Worm (Caenorhabditis elegans) whole organism, L1 larva: ENCODE results near the gene ZC13.10.

Experiments
- C34B4.2 ChIP-seq: sonication (generic microtip); optimal IDR thresholded peaks from 2 replicates; lab custom pipeline; 2017; ENCODE audit warnings: mild to moderate bottlenecking, missing genetic modification characterization, missing compliant biosample characterization
- Y116A8C.19 ChIP-seq: sonication (generic microtip); optimal IDR thresholded peaks from 2 replicates; lab custom pipeline; 2016; ENCODE audit warnings: missing compliant biosample characterization, missing genetic modification characterization, borderline replicate concordance
- alr-1 ChIP-seq: fragments of 200-800 bp; sonication (Bioruptor generic); optimal IDR thresholded peaks from 2 replicates; lab custom pipeline; 2018; ENCODE audit warnings: borderline replicate concordance, mild to moderate bottlenecking, missing genetic modification characterization, missing compliant biosample characterization
- aly-2 ChIP-seq: fragments of 150-350 bp; optimal IDR thresholded peaks from 2 replicates; lab custom pipeline; 2014; ENCODE audit warnings: missing biosample characterization, missing genetic modification characterization
- ama-1 ChIP-seq: fragments of 150-350 bp; optimal IDR thresholded peaks from 2 replicates; lab custom pipeline; 2014
- blmp-1 ChIP-seq: fragments of 150-350 bp; optimal IDR thresholded peaks from 2 replicates; lab custom pipeline; 2014; ENCODE audit warnings: missing biosample characterization, missing genetic modification characterization
- ceh-88 ChIP-seq: fragments of 200-800 bp; sonication (Bioruptor generic); IDR thresholded peaks from 2 replicates; pipeline ENCODE4 v1.3.6; 2022; ENCODE audit warnings: missing genetic modification characterization, missing compliant biosample characterization
- dsc-1 ChIP-seq: sonication (generic microtip); optimal IDR thresholded peaks from 2 replicates; lab custom pipeline; 2016; ENCODE audit warnings: mild to moderate bottlenecking, missing genetic modification characterization, missing compliant biosample characterization
- egl-13 ChIP-seq: sonication (generic microtip); optimal IDR thresholded peaks from 2 replicates; lab custom pipeline; 2016; ENCODE audit warnings: missing genotype, missing genetic modification reagents, missing genetic modification characterization, missing compliant biosample characterization
- elt-2 ChIP-seq: sonication (generic microtip); optimal IDR thresholded peaks from 2 replicates; lab custom pipeline; 2016; ENCODE audit warnings: missing genetic modification characterization, mild to moderate bottlenecking, inconsistent platforms, missing compliant biosample characterization, missing genetic modification reagents
- elt-3 ChIP-seq, 6 experiments: fragments of 150-350 bp in 1 of 6; sonication (generic microtip); optimal IDR thresholded peaks; 2 replicates each; lab custom pipeline; 2017 to 2018; ENCODE audit warnings: missing biosample characterization in 6 of 6, missing genetic modification characterization in 6 of 6, inconsistent platforms in 1 of 6
- fkh-10 ChIP-seq: sonication (generic microtip); optimal IDR thresholded peaks from 2 replicates; lab custom pipeline; 2017; ENCODE audit warnings: missing biosample characterization, missing genetic modification reagents, missing genetic modification characterization
- fkh-4 ChIP-seq: sonication (generic microtip); optimal IDR thresholded peaks from 2 replicates; lab custom pipeline; 2016; ENCODE audit warnings: missing compliant biosample characterization, missing genetic modification characterization, borderline replicate concordance
- fos-1 ChIP-seq: fragments of 150-350 bp; optimal IDR thresholded peaks from 2 replicates; lab custom pipeline; 2014; ENCODE audit warnings: missing biosample characterization, missing genetic modification characterization
- hlh-17 ChIP-seq: fragments of 200-800 bp; sonication (Bioruptor generic); optimal IDR thresholded peaks from 2 replicates; lab custom pipeline; 2018; ENCODE audit warnings: missing genetic modification characterization, mild to moderate bottlenecking, missing compliant biosample characterization, moderate library complexity, borderline replicate concordance
- hpl-2 ChIP-seq: fragments of 150-350 bp; optimal IDR thresholded peaks from 2 replicates; lab custom pipeline; 2014; ENCODE audit warnings: missing biosample characterization, missing genetic modification reagents, missing genetic modification characterization
- irx-1 ChIP-seq: sonication (generic microtip); optimal IDR thresholded peaks from 2 replicates; lab custom pipeline; 2016; ENCODE audit warnings: missing genetic modification characterization, missing compliant biosample characterization
- lin-13 ChIP-seq: fragments of 150-350 bp; optimal IDR thresholded peaks from 2 replicates; lab custom pipeline; 2014; ENCODE audit warnings: missing biosample characterization, missing genetic modification reagents, missing genetic modification characterization
- lin-14 ChIP-seq: fragments of 200-800 bp; sonication (Bioruptor generic); optimal IDR thresholded peaks from 2 replicates; lab custom pipeline; 2018; ENCODE audit warnings: mild to moderate bottlenecking, missing genetic modification characterization, moderate library complexity, missing compliant biosample characterization
- lin-35 ChIP-seq, 2 experiments: fragments of 150-350 bp; optimal IDR thresholded peaks; 2 replicates each; lab custom pipeline; 2014; ENCODE audit warnings: missing biosample characterization in 2 of 2, missing genetic modification characterization in 2 of 2, missing genetic modification reagents in 2 of 2
- lin-39 ChIP-seq: fragments of 150-350 bp; optimal IDR thresholded peaks from 2 replicates; lab custom pipeline; 2014; ENCODE audit warnings: missing biosample characterization, missing genetic modification reagents, missing genetic modification characterization
- mef-2 ChIP-seq: fragments of 150-350 bp; optimal IDR thresholded peaks from 2 replicates; lab custom pipeline; 2014; ENCODE audit warnings: missing biosample characterization, missing genetic modification characterization
- nhr-11 ChIP-seq: fragments of 150-350 bp; optimal IDR thresholded peaks from 2 replicates; lab custom pipeline; 2014; ENCODE audit warnings: missing biosample characterization, missing genetic modification characterization
- nhr-20 ChIP-seq: sonication (generic microtip); optimal IDR thresholded peaks from 2 replicates; lab custom pipeline; 2016; ENCODE audit warnings: mild to moderate bottlenecking, missing genetic modification characterization, missing compliant biosample characterization
- nhr-47 ChIP-seq: sonication (generic microtip); optimal IDR thresholded peaks from 2 replicates; lab custom pipeline; 2016; ENCODE audit warnings: mild to moderate bottlenecking, missing genetic modification characterization, moderate library complexity, missing compliant biosample characterization
- nhr-76 ChIP-seq: sonication (generic microtip); optimal IDR thresholded peaks from 2 replicates; lab custom pipeline; 2017; ENCODE audit warnings: missing biosample characterization, missing genetic modification characterization
- nhr-90 ChIP-seq: sonication (generic microtip); optimal IDR thresholded peaks from 2 replicates; lab custom pipeline; 2016; ENCODE audit warnings: mild to moderate bottlenecking, missing genetic modification characterization, missing compliant biosample characterization; ENCODE audit not compliant: poor library complexity
- pqm-1 ChIP-seq: sonication (generic microtip); optimal IDR thresholded peaks from 3 replicates; lab custom pipeline; 2017; ENCODE audit warnings: missing biosample characterization, missing genetic modification characterization
- snpc-4 ChIP-seq: fragments of 150-350 bp; optimal IDR thresholded peaks from 2 replicates; lab custom pipeline; 2014; ENCODE audit warnings: missing biosample characterization, missing genetic modification characterization
- snu-23 ChIP-seq: sonication (generic microtip); optimal IDR thresholded peaks from 2 replicates; lab custom pipeline; 2016; ENCODE audit warnings: missing genetic modification characterization, missing compliant biosample characterization
- sptf-1 ChIP-seq: fragments of 150-350 bp; optimal IDR thresholded peaks from 2 replicates; lab custom pipeline; 2014; ENCODE audit warnings: missing biosample characterization, missing genetic modification characterization
- sup-37 ChIP-seq: fragments of 200-800 bp; sonication (Bioruptor generic); optimal IDR thresholded peaks from 2 replicates; lab custom pipeline; 2018; ENCODE audit warnings: mild to moderate bottlenecking, missing genetic modification characterization, missing compliant biosample characterization
- unc-130 ChIP-seq: fragments of 150-350 bp; optimal IDR thresholded peaks from 2 replicates; lab custom pipeline; 2017; ENCODE audit warnings: missing biosample characterization, missing genetic modification characterization, inconsistent platforms
- unc-62 ChIP-seq: fragments of 150-350 bp; optimal IDR thresholded peaks from 2 replicates; lab custom pipeline; 2014; ENCODE audit warnings: missing biosample characterization, missing genetic modification reagents, missing genetic modification characterization
- unc-86 ChIP-seq: sonication (generic microtip); optimal IDR thresholded peaks from 2 replicates; lab custom pipeline; 2016; ENCODE audit warnings: missing genetic modification characterization, missing compliant biosample characterization
- unc-98 ChIP-seq: fragments of 200-800 bp; sonication (Bioruptor generic); IDR thresholded peaks from 2 replicates; pipeline ENCODE4 v1.3.6; 2022; ENCODE audit warnings: missing genetic modification characterization, missing compliant biosample characterization
- xbp-1 ChIP-seq: sonication (generic microtip); optimal IDR thresholded peaks from 2 replicates; lab custom pipeline; 2016; ENCODE audit warnings: missing genetic modification characterization, missing compliant biosample characterization
- ztf-4 ChIP-seq: fragments of 150-350 bp; optimal IDR thresholded peaks from 2 replicates; lab custom pipeline; 2014; ENCODE audit warnings: missing biosample characterization, missing genetic modification characterization

Gene ZC13.10

DNA sequence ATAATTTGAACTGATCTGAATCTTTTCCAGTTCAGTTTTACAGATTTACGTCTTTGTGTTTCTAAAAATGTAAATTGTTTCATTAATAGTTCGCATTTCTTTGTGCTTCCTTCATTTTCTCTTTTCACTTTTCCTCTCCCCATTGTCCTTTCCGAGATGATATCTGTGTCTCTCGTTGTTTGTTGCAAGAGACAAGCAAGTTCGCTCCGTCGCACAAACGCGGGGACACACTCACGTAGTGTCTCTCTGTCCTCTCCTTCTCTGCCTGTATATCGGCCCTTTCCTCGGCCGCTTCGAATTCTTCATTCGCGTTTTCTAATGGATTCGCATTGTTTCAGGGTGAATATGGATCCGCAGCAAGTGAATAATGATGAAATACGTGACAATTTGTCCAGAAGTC is 25.5 kb downstream of the ZC13.10 start, which contains the start of gene ZC13.1 (continued):
- TF ChIP-seq fkh-10 (peak; percentile 28), elt-3 (tag; optimal IDR thresholded peaks at IDR 0.05; lab: Kevin White, UChicago) (peak in 3 of 6 experiments; percentile 10 to 45 (median 38)), irx-1 (tag; lab: Kevin White, UChicago) (no peak), Y116A8C.19 (tag; lab: Kevin White, UChicago) (no peak), lin-39 (tag; lab: Kevin White, UChicago) (no peak), lin-13 (GFP tag; lab: Kevin White, UChicago) (no peak), blmp-1 (peak; percentile 97), nhr-47 (peak; percentile 64), unc-98 (no peak), egl-13 (tag; lab: Kevin White, UChicago) (no peak), sptf-1 (tag; lab: Kevin White, UChicago) (no peak), nhr-11 (tag; lab: Kevin White, UChicago) (no peak), unc-62 (GFP tag; lab: Kevin White, UChicago) (no peak), hpl-2 (GFP tag; lab: Kevin White, UChicago) (no peak), nhr-76 (tag; lab: Kevin White, UChicago) (no peak), fkh-4 (tag; lab: Kevin White, UChicago) (no peak), hlh-17 (GFP tag; lab: Kevin White, UChicago) (no peak), alr-1 (tag; lab: Kevin White, UChicago) (no peak), mef-2 (tag; lab: Kevin White, UChicago) (peak; percentile 3), unc-130 (peak; percentile 40), snu-23 (GFP tag; lab: Kevin White, UChicago) (peak; percentile 77), lin-14 (peak; percentile 86), elt-2 (no peak), fos-1 (tag; lab: Kevin White, UChicago) (peak; percentile 24), snpc-4 (tag; lab: Kevin White, UChicago) (no peak), ceh-88 (GFP tag; lab: Robert Waterston, UW) (no peak), ama-1 (no peak), xbp-1 (peak; percentile 33), unc-86 (tag; lab: Kevin White, UChicago) (peak; percentile 12), C34B4.2 (tag; lab: Kevin White, UChicago) (no peak), nhr-20 (peak; percentile 62)
- TF ChIP-seq, all 84 proteins: peak for 32

DNA sequence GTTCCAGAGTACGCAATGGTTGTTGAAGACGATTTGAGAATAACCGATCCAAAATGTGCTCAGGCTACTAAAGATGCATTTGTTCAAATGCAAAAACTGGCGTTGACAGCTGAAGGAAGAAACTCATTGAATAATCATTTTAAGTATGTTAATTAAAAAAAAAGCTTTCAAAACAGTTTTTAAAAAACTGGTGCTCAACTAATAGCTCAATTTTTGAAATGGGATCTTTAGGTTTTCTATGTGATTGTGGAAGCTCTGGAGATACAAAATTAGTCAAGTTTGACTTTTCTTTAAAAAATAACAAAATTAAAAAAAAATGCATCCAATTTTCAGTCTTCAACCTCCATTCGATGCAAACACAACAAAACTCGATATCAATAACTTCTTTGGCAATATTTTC is 28.8 kb downstream of the ZC13.10 start:
- TF ChIP-seq pqm-1 (tag; lab: Kevin White, UChicago) (no peak), lin-35 (GFP tag; optimal IDR thresholded peaks at IDR 0.05; lab: Kevin White, UChicago) (no peak), nhr-90 (tag; lab: Kevin White, UChicago) (no peak), ztf-4 (tag; lab: Kevin White, UChicago) (no peak), lin-14 (no peak), unc-98 (no peak), sup-37 (no peak), C34B4.2 (tag; lab: Kevin White, UChicago) (no peak), dsc-1 (tag; lab: Kevin White, UChicago) (no peak)

DNA sequence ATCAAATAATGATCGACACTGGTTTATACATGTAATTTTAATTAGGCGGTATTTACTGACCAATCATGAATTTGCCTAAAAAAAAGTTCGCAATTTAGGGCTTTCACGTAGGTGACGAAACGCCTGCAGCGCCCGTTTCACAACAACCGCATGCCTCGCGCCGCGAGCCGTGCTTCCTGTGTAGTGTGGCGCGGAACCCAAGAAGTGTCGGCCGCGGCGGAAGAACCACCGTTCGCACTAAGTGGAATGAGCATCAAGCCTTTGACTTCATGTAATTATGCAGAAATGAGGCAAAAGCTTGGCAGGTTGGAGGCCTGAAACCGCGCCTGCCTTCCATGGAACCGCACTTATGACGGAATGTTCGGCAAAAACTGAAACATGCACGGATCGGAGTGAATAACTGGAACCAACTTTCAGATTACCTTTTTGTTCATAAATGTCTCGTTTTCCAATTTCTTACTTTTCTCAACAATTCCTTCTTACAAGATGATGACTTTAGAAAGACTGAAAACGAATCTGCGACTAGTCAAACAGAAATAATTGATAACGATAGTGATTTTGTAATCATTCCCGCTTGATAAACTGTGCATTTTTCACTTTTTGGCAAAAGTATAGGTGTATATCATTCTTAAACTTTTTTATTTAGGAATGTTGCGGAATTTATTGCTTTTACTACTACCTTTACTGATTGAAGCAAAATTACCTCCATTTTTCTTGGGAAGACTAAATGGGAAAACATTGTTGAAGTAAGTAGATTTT is 30.3 kb downstream of the ZC13.10 start, which contains the start of gene F56F10.1:
TSS of gene F56F10.1 (plus strand) at position 647 of the 759 bp plus-strand sequence.
- peak; percentile 1 for TF ChIP-seq elt-2
- no peak for TF ChIP-seq aly-2
